Worm (Caenorhabditis elegans): ENCODE data around the gene cyc-2.2.

cyc-2.2 gene

ce11 chrV:12637238-12637690, 25.2 kb upstream of the cyc-2.2 start, which contains the start of gene F56H9.2 (continued):
- no peak for TF ChIP-seq nhr-23 (tag; optimal IDR thresholded peaks at IDR 0.05)
- no peak for TF ChIP-seq nhr-11 (tag; optimal IDR thresholded peaks at IDR 0.05)
- TF ChIP-seq skn-1 (tag; optimal IDR thresholded peaks at IDR 0.05), result no peak

ce11 chrV:12636248-12636647, 24.2 kb upstream of the cyc-2.2 start:
- TF ChIP-seq nhr-129 (tag; optimal IDR thresholded peaks at IDR 0.05), result peak; percentile 55
- TF ChIP-seq dmd-4 (tag; optimal IDR thresholded peaks at IDR 0.05), result no peak
- peak in 1 of 2 experiments; percentile 31 for TF ChIP-seq lsy-2 (tag; optimal IDR thresholded peaks at IDR 0.05)
- TF ChIP-seq mdl-1 (tag; optimal IDR thresholded peaks at IDR 0.05), result no peak
- TF ChIP-seq egl-27 (tag; optimal IDR thresholded peaks at IDR 0.05), result no peak
- TF ChIP-seq nhr-10 (tag; optimal IDR thresholded peaks at IDR 0.05), result no peak
- peak; percentile 17 for TF ChIP-seq mab-5 (tag; optimal IDR thresholded peaks at IDR 0.05)
- no peak for TF ChIP-seq mbf-1 (tag; optimal IDR thresholded peaks at IDR 0.05)
- TF ChIP-seq crh-2 (tag; optimal IDR thresholded peaks at IDR 0.05), result peak; percentile 16
- peak; percentile 71 for TF ChIP-seq nhr-25 (tag; optimal IDR thresholded peaks at IDR 0.05)
- TF ChIP-seq snpc-4 (tag; optimal IDR thresholded peaks at IDR 0.05), result no peak
- peak; percentile 24 for TF ChIP-seq sem-4 (tag; optimal IDR thresholded peaks at IDR 0.05)
- peak; percentile 3 for TF ChIP-seq C34F6.9 (tag; optimal IDR thresholded peaks at IDR 0.05)
- peak; percentile 41 for TF ChIP-seq F13H6.1 (tag; optimal IDR thresholded peaks at IDR 0.05)
- peak; percentile 62 for TF ChIP-seq sma-9 (GFP tag; optimal IDR thresholded peaks at IDR 0.05)
- no peak for TF ChIP-seq sma-9 (tag; optimal IDR thresholded peaks at IDR 0.05)
- TF ChIP-seq ceh-82 (tag; optimal IDR thresholded peaks at IDR 0.05), result no peak
- TF ChIP-seq peb-1 (tag; optimal IDR thresholded peaks at IDR 0.05), result no peak

DNA sequence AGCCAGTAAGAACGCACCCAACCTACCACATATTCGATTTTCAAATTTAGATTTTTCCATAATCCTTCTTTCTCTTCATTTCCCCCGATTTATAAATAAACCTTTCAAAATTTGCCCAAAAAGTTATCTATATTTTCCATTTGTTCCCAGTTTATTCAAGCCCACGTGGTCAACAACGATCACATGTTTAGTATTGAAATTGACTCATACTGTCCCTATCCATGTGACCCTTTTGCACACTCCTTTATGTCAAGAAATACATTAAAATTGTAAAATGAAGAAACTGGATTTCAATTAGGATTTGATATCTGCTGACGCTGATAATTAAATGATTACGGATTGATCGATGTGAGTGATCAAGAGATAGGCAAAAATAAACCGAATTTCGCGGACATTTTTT, 23.2 kb upstream of the cyc-2.2 start:
- TF ChIP-seq lsy-2 (tag; optimal IDR thresholded peaks at IDR 0.05) (no peak), lin-39 (tag; optimal IDR thresholded peaks at IDR 0.05) (no peak), C34F6.9 (tag; optimal IDR thresholded peaks at IDR 0.05) (peak; percentile 63), mdl-1 (tag; optimal IDR thresholded peaks at IDR 0.05) (peak in 1 of 2 experiments; percentile 27), sma-3 (GFP tag; optimal IDR thresholded peaks at IDR 0.05) (peak; percentile 92), dmd-4 (tag; optimal IDR thresholded peaks at IDR 0.05) (no peak), crh-2 (tag; optimal IDR thresholded peaks at IDR 0.05) (peak; percentile 42), gmeb-1 (tag; optimal IDR thresholded peaks at IDR 0.05) (peak; percentile 72), nhr-21 (tag; optimal IDR thresholded peaks at IDR 0.05) (peak; percentile 22), mbf-1 (tag; optimal IDR thresholded peaks at IDR 0.05) (no peak), ztf-4 (tag; optimal IDR thresholded peaks at IDR 0.05) (peak; percentile 4), nhr-77 (tag; optimal IDR thresholded peaks at IDR 0.05) (no peak), sem-4 (tag; optimal IDR thresholded peaks at IDR 0.05) (no peak), sma-9 (GFP tag; optimal IDR thresholded peaks at IDR 0.05) (peak; percentile 91), sma-9 (tag; optimal IDR thresholded peaks at IDR 0.05) (no peak), unc-55 (GFP tag; optimal IDR thresholded peaks at IDR 0.05) (no peak), fos-1 (tag; optimal IDR thresholded peaks at IDR 0.05) (peak; percentile 15), ZK546.5 (tag; optimal IDR thresholded peaks at IDR 0.05) (no peak), nhr-129 (tag; optimal IDR thresholded peaks at IDR 0.05) (peak; percentile 83)

DNA sequence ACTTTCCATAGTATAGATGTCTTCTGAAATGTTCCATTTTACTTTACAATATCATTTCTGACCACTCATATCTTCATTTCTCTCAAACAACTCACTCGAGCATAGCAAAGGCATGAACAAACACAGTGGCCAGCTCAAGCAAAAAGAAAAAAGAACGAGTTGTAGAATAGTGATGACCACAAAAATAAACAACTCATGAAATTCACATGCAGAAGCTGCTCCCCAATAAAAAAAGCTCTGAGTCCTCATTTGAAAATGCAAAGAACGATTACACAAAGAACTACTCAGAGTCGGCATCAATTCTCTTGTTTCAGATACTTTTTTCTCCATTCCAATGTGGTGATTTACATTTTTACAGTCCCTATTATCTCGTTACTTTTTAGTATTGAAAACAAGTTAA, 22.7 kb upstream of the cyc-2.2 start:
- TF ChIP-seq elt-1 (tag; optimal IDR thresholded peaks at IDR 0.05) (no peak), ceh-16 (tag; optimal IDR thresholded peaks at IDR 0.05) (no peak), sma-9 (GFP tag; optimal IDR thresholded peaks at IDR 0.05) (peak; percentile 55), sma-9 (tag; optimal IDR thresholded peaks at IDR 0.05) (no peak)

ce11 chrV:12634050-12634449, 22.0 kb upstream of the cyc-2.2 start:
- no peak for TF ChIP-seq lin-11 (tag; optimal IDR thresholded peaks at IDR 0.05)
- no peak for TF ChIP-seq nhr-21 (tag; optimal IDR thresholded peaks at IDR 0.05)
- TF ChIP-seq nhr-11 (tag; optimal IDR thresholded peaks at IDR 0.05), result no peak
- TF ChIP-seq nhr-237 (tag; optimal IDR thresholded peaks at IDR 0.05), result no peak
- no peak for TF ChIP-seq mab-5 (tag; optimal IDR thresholded peaks at IDR 0.05)
- no peak for TF ChIP-seq ztf-1 (GFP tag; conservative IDR thresholded peaks at IDR 0.05)
- TF ChIP-seq alr-1 (tag; optimal IDR thresholded peaks at IDR 0.05), result no peak
- no peak for TF ChIP-seq sma-9 (GFP tag; optimal IDR thresholded peaks at IDR 0.05)
- TF ChIP-seq sma-9 (tag; optimal IDR thresholded peaks at IDR 0.05), result no peak
- no peak for TF ChIP-seq fos-1 (tag; optimal IDR thresholded peaks at IDR 0.05)
- no peak for TF ChIP-seq unc-62 (GFP tag; optimal IDR thresholded peaks at IDR 0.05)

All from whole organism, L2 larva.